Worm (Caenorhabditis elegans) whole organism, late embryonic: ENCODE results near the gene C24B5.4.

Experiments
- ceh-31 ChIP-seq: sonication (generic microtip); optimal IDR thresholded peaks from 2 replicates; lab custom pipeline; 2016; ENCODE audit warnings: missing genetic modification characterization, missing compliant biosample characterization
- dmd-4 ChIP-seq: sonication (generic microtip); optimal IDR thresholded peaks from 2 replicates; lab custom pipeline; 2016; ENCODE audit warnings: borderline replicate concordance, missing genetic modification characterization, missing compliant biosample characterization
- fax-1 ChIP-seq: sonication (generic microtip); optimal IDR thresholded peaks from 2 replicates; lab custom pipeline; 2016; ENCODE audit warnings: missing genotype, missing genetic modification characterization, missing compliant biosample characterization
- hlh-30 ChIP-seq: sonication (generic microtip); optimal IDR thresholded peaks from 2 replicates; lab custom pipeline; 2017; ENCODE audit warnings: antibody characterized with exemption, missing genetic modification characterization, missing compliant biosample characterization; ENCODE audit not compliant: insufficient read depth
- pag-3 ChIP-seq: sonication (generic microtip); optimal IDR thresholded peaks from 2 replicates; lab custom pipeline; 2016; ENCODE audit warnings: missing compliant biosample characterization, missing genetic modification characterization, borderline replicate concordance
- ref-2 ChIP-seq: sonication (generic microtip); optimal IDR thresholded peaks from 2 replicates; lab custom pipeline; 2016; ENCODE audit warnings: missing genetic modification characterization, missing compliant biosample characterization

DNA sequence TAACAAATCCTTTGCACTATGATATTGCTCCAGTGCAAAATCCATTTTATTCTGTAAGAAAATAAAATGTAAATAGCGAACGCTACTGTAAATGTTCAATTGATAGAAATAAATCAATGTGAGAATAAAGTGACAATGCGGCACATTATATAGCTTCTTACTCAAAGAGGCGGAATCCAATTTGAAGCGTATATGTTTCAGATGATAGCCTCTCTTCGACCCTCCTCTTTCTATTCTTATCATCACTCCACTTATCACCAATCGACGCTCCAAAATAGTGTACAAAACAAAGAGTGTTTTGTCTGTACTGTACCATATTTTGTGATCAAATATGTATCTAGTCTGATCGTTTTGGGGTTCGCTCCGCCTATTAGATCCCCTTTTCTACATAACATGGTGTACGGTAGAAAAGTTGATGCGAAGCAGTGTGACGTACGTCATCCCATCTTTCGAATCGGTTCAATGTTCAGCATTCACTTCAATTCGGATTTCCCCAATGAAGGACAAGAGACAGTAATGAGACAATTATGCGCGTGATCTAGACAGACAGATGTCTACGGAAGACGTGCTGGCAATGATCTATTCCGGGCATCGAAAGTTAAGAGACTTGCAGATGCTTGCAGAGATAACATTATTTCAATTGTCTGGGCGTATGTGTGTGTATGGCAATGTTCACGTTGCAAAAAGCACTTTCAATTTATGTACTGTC, 50.1 kb downstream of the C24B5.4 start, which contains the start of gene spl-2:
- no peak for TF ChIP-seq ref-2
- TF ChIP-seq hlh-30: no peak
- TF ChIP-seq dmd-4 (tag; lab: Kevin White, UChicago): no peak
- no peak for TF ChIP-seq ceh-31
- TF ChIP-seq fax-1 (tag; lab: Kevin White, UChicago): no peak
- TF ChIP-seq pag-3: no peak
